Fruit fly (Drosophila melanogaster): Measurements from ENCODE around the gene Dcr-1.
A peak's percentile ranks its signal among the peaks of the same experiment; 100 is the strongest.

The Dcr-1 gene

dm6 chr3R:22726031-22726770 lies 14.7 kb downstream of the Dcr-1 start, which contains the start of gene RNF220 (continued):
- no peak for TF ChIP-seq CG6808 (GFP tag; optimal IDR thresholded peaks at IDR 0.05)
- TF ChIP-seq CG11294 (GFP tag; IDR thresholded peaks at IDR 0.05), result no peak
- TF ChIP-seq esn (GFP tag; optimal IDR thresholded peaks at IDR 0.05), result peak; percentile 28
- peak; percentile 20 for TF ChIP-seq CG4318 (GFP tag; optimal IDR thresholded peaks at IDR 0.05)
- no peak for TF ChIP-seq fd85E (GFP tag; optimal IDR thresholded peaks at IDR 0.05)
- no peak for TF ChIP-seq CG8319 (GFP tag; optimal IDR thresholded peaks at IDR 0.05)
- no peak for TF ChIP-seq CG6163 (GFP tag; IDR thresholded peaks at IDR 0.05)
- no peak for TF ChIP-seq CG6792 (GFP tag; optimal IDR thresholded peaks at IDR 0.05)
- peak; percentile 24 for TF ChIP-seq CG10669 (GFP tag; optimal IDR thresholded peaks at IDR 0.05)
- peak; percentile 57 for TF ChIP-seq Hr4 (GFP tag; optimal IDR thresholded peaks at IDR 0.05)
- no peak for TF ChIP-seq CG9139 (GFP tag; optimal IDR thresholded peaks at IDR 0.05)
- TF ChIP-seq CG6276 (GFP tag; optimal IDR thresholded peaks at IDR 0.05), result no peak
- no peak for TF ChIP-seq Hr38 (GFP tag; optimal IDR thresholded peaks at IDR 0.05)
- no peak for TF ChIP-seq CG7368 (GFP tag; optimal IDR thresholded peaks at IDR 0.05)
- TF ChIP-seq Ets21C (GFP tag; optimal IDR thresholded peaks at IDR 0.05), result no peak
- TF ChIP-seq acj6 (GFP tag; optimal IDR thresholded peaks at IDR 0.05), result peak; percentile 48
- peak; percentile 64 for TF ChIP-seq Eip78C (GFP tag)
- no peak for TF ChIP-seq Sox14 (GFP tag; optimal IDR thresholded peaks at IDR 0.05)
- peak; percentile 49 for TF ChIP-seq OdsH (GFP tag; optimal IDR thresholded peaks at IDR 0.05)

dm6 chr3R:22724149-22724973 lies 16.5 kb downstream of the Dcr-1 start, which contains the start of gene Irp-1A:
Irp-1A (minus strand) TSS chr3R:22724587.
- peak; percentile 54 for TF ChIP-seq Hr4 (GFP tag; optimal IDR thresholded peaks at IDR 0.05)
- TF ChIP-seq CG16779 (tag; optimal IDR thresholded peaks at IDR 0.05), result no peak
- no peak for TF ChIP-seq fd59A (GFP tag; optimal IDR thresholded peaks at IDR 0.05)
- TF ChIP-seq Hr38 (GFP tag; optimal IDR thresholded peaks at IDR 0.05), result no peak
- peak; percentile 45 for TF ChIP-seq CG8632 (GFP tag; optimal IDR thresholded peaks at IDR 0.05)
- peak; percentile 41; the same call in 1 of the 3 replicates for TF ChIP-seq CG6163 (GFP tag; IDR thresholded peaks at IDR 0.05)
- peak; percentile 55 for TF ChIP-seq net (GFP tag; optimal IDR thresholded peaks at IDR 0.05)
- no peak for TF ChIP-seq CG1621 (tag; optimal IDR thresholded peaks at IDR 0.05)
- peak; percentile 71 for TF ChIP-seq CG10631 (GFP tag; optimal IDR thresholded peaks at IDR 0.05)
- peak; percentile 32 for TF ChIP-seq CG31627 (GFP tag; optimal IDR thresholded peaks at IDR 0.05)
- no peak for TF ChIP-seq CG4318 (GFP tag; optimal IDR thresholded peaks at IDR 0.05)
- peak; percentile 54 for TF ChIP-seq vri (GFP tag; optimal IDR thresholded peaks at IDR 0.05)
- peak; percentile 46 for TF ChIP-seq CG10669 (GFP tag; optimal IDR thresholded peaks at IDR 0.05)
- peak; percentile 18 for TF ChIP-seq CG9139 (GFP tag; optimal IDR thresholded peaks at IDR 0.05)
- peak; percentile 22; the same call in 1 of the 2 replicates for TF ChIP-seq CG11294 (GFP tag; IDR thresholded peaks at IDR 0.05)
- TF ChIP-seq CG7368 (GFP tag; optimal IDR thresholded peaks at IDR 0.05), result peak; percentile 49
- no peak for TF ChIP-seq Ets21C (GFP tag; optimal IDR thresholded peaks at IDR 0.05)
- peak; percentile 46 for TF ChIP-seq Sox14 (GFP tag; optimal IDR thresholded peaks at IDR 0.05)
- peak; percentile 78 for TF ChIP-seq dsx (GFP tag; optimal IDR thresholded peaks at IDR 0.05; ENCODE audit: poor library complexity, severe bottlenecking)
- TF ChIP-seq Sox15 (GFP tag; optimal IDR thresholded peaks at IDR 0.05), result peak; percentile 1
- TF ChIP-seq topi (GFP tag; optimal IDR thresholded peaks at IDR 0.05), result peak; percentile 47
- peak; percentile 38 for TF ChIP-seq pdm3 (GFP tag; optimal IDR thresholded peaks at IDR 0.05)
- TF ChIP-seq Eip78C (GFP tag), result peak; percentile 89
- peak; percentile 46 for TF ChIP-seq Eip75B (GFP tag; optimal IDR thresholded peaks at IDR 0.05)
- peak; percentile 66 for TF ChIP-seq Gug (GFP tag; IDR thresholded peaks at IDR 0.05)
- TF ChIP-seq Sox102F (GFP tag; optimal IDR thresholded peaks at IDR 0.05), result peak; percentile 52
- peak; percentile 10 for TF ChIP-seq Eip93F (GFP tag; optimal IDR thresholded peaks at IDR 0.05)
- TF ChIP-seq esn (GFP tag; optimal IDR thresholded peaks at IDR 0.05), result peak; percentile 73
- TF ChIP-seq CG32006 (GFP tag; optimal IDR thresholded peaks at IDR 0.05), result peak; percentile 62
- TF ChIP-seq CG3919 (GFP tag; optimal IDR thresholded peaks at IDR 0.05), result peak; percentile 68
- peak; percentile 71 for TF ChIP-seq CG34406 (GFP tag; optimal IDR thresholded peaks at IDR 0.05)
- peak; percentile 62 for TF ChIP-seq Smox (GFP tag; optimal IDR thresholded peaks at IDR 0.05)
- TF ChIP-seq CG8119 (GFP tag; IDR thresholded peaks at IDR 0.05), result peak; percentile 80
- peak; percentile 33 for TF ChIP-seq Hr39 (GFP tag; optimal IDR thresholded peaks at IDR 0.05)
- TF ChIP-seq fkh (GFP tag; optimal IDR thresholded peaks at IDR 0.05), result peak; percentile 98
- peak; percentile 52 for TF ChIP-seq achi (GFP tag; optimal IDR thresholded peaks at IDR 0.05)
- peak; percentile 46 for TF ChIP-seq Met (GFP tag; optimal IDR thresholded peaks at IDR 0.05)
- peak; percentile 40 for TF ChIP-seq CG6276 (GFP tag; optimal IDR thresholded peaks at IDR 0.05)
- TF ChIP-seq Lpt (GFP tag; optimal IDR thresholded peaks at IDR 0.05), result peak; percentile 54
- TF ChIP-seq fd85E (GFP tag; optimal IDR thresholded peaks at IDR 0.05), result peak; percentile 0

All from whole organism, prepupa.